Fruit fly (Drosophila melanogaster) whole organism, embryonic: ENCODE data around the gene Mfe2.

Experiments used
- ATbp ChIP-seq: fragments of 200-800 bp; sonication (Bioruptor generic); optimal IDR thresholded peaks from 2 replicates; lab custom pipeline; 2017; ENCODE audit warnings: missing biosample characterization, mild to moderate bottlenecking, missing genetic modification characterization, missing genetic modification reagents
- Abd-B ChIP-seq: fragments of 200-800 bp; sonication (Bioruptor generic); optimal IDR thresholded peaks from 2 replicates; lab custom pipeline; 2018; ENCODE audit warnings: missing biosample characterization, mild to moderate bottlenecking, missing genetic modification characterization, moderate library complexity
- Aef1 ChIP-seq: fragments of 200-800 bp; sonication (Bioruptor generic); IDR thresholded peaks from 3 replicates; pipeline ENCODE4 v1.3.6; 2022; ENCODE audit warnings: missing biosample characterization, missing genetic modification characterization
- BtbVII ChIP-seq: fragments of 200-800 bp; sonication (Bioruptor generic); optimal IDR thresholded peaks from 3 replicates; lab custom pipeline; 2017; ENCODE audit warnings: missing biosample characterization, mild to moderate bottlenecking, missing genetic modification characterization
- CG10321 ChIP-seq: fragments of 200-800 bp; sonication (Bioruptor generic); IDR thresholded peaks from 2 replicates; pipeline ENCODE4 v1.3.6; 2022; ENCODE audit warnings: missing biosample characterization, missing genetic modification characterization
- CG10462 ChIP-seq: fragments of 200-800 bp; sonication (Bioruptor generic); optimal IDR thresholded peaks from 2 replicates; lab custom pipeline; 2016; ENCODE audit warnings: missing biosample characterization, missing genetic modification characterization
- CG1647 ChIP-seq: fragments of 200-800 bp; sonication (Bioruptor generic); optimal IDR thresholded peaks from 3 replicates; lab custom pipeline; 2016; ENCODE audit warnings: missing biosample characterization, missing genetic modification characterization
- CG17802 ChIP-seq: fragments of 200-800 bp; sonication (Bioruptor generic); optimal IDR thresholded peaks from 2 replicates; lab custom pipeline; 2018; ENCODE audit warnings: missing biosample characterization, mild to moderate bottlenecking, missing genetic modification characterization, moderate library complexity
- CG18262 ChIP-seq: fragments of 200-800 bp; optimal IDR thresholded peaks from 3 replicates; lab custom pipeline; 2019; ENCODE audit warnings: missing biosample characterization, mild to moderate bottlenecking, missing genetic modification characterization, moderate library complexity
- CG2129 ChIP-seq: fragments of 200-800 bp; sonication (Bioruptor generic); IDR thresholded peaks from 2 replicates; pipeline ENCODE4 v1.3.6; 2022; ENCODE audit warnings: missing biosample characterization, missing genetic modification characterization; ENCODE audit not compliant: partially characterized antibody
- CG33557 ChIP-seq: fragments of 200-800 bp; sonication (Bioruptor generic); optimal IDR thresholded peaks from 2 replicates; lab custom pipeline; 2019; ENCODE audit warnings: missing biosample characterization, mild to moderate bottlenecking, missing genetic modification characterization, moderate library complexity
- CG8281 ChIP-seq: fragments of 200-800 bp; sonication (Bioruptor generic); optimal IDR thresholded peaks from 2 replicates; lab custom pipeline; 2018; ENCODE audit warnings: missing biosample characterization, mild to moderate bottlenecking, missing genetic modification characterization, moderate library complexity
- CG8765 ChIP-seq: fragments of 200-800 bp; sonication (Bioruptor generic); IDR thresholded peaks from 2 replicates; pipeline ENCODE4 v1.3.6; 2022; ENCODE audit warnings: missing biosample characterization, missing genetic modification characterization
- CG8924 ChIP-seq: fragments of 200-800 bp; optimal IDR thresholded peaks from 3 replicates; lab custom pipeline; 2019; ENCODE audit warnings: missing biosample characterization, mild to moderate bottlenecking, missing genetic modification characterization, moderate library complexity
- Dp ChIP-seq: fragments of 200-800 bp; sonication (Bioruptor generic); optimal IDR thresholded peaks from 2 replicates; lab custom pipeline; 2018; ENCODE audit warnings: missing biosample characterization, mild to moderate bottlenecking, missing genetic modification characterization, moderate library complexity
- Fer3 ChIP-seq: fragments of 200-800 bp; sonication (Bioruptor generic); optimal IDR thresholded peaks from 2 replicates; lab custom pipeline; 2018; ENCODE audit warnings: missing biosample characterization, mild to moderate bottlenecking, missing genetic modification characterization, moderate library complexity
- H15 ChIP-seq: fragments of 200-800 bp; sonication (Bioruptor generic); IDR thresholded peaks from 3 replicates; pipeline ENCODE4 v1.3.6; 2022; ENCODE audit warnings: missing biosample characterization, missing genetic modification characterization
- HmgZ ChIP-seq: fragments of 200-800 bp; sonication (Bioruptor generic); optimal IDR thresholded peaks from 2 replicates; lab custom pipeline; 2018; ENCODE audit warnings: missing biosample characterization, mild to moderate bottlenecking, missing genetic modification characterization
- MESR4 ChIP-seq: fragments of 200-800 bp; sonication (Bioruptor generic); optimal IDR thresholded peaks from 2 replicates; lab custom pipeline; 2018; ENCODE audit warnings: missing biosample characterization, mild to moderate bottlenecking, missing genetic modification characterization, moderate library complexity
- Mad ChIP-seq: fragments of 200-800 bp; sonication (Bioruptor generic); optimal IDR thresholded peaks from 2 replicates; lab custom pipeline; 2016; ENCODE audit warnings: missing biosample characterization, missing genetic modification characterization
- Med ChIP-seq: fragments of 200-800 bp; sonication (Bioruptor generic); peaks from one replicate; lab custom pipeline; 2016; ENCODE audit warnings: missing biosample characterization, missing genetic modification characterization, mild to moderate bottlenecking, inconsistent platforms, moderate library complexity
- Poxn ChIP-seq: fragments of 200-800 bp; sonication (Bioruptor generic); IDR thresholded peaks from 2 replicates; pipeline ENCODE4 v1.3.6; 2022; ENCODE audit warnings: missing biosample characterization, missing genetic modification characterization
- Rfx ChIP-seq: fragments of 200-800 bp; sonication (Bioruptor generic); IDR thresholded peaks from 2 replicates; pipeline ENCODE4 v1.3.6; 2022; ENCODE audit warnings: missing biosample characterization, missing genetic modification characterization
- Rx ChIP-seq: fragments of 200-800 bp; sonication (Bioruptor generic); IDR thresholded peaks from 2 replicates; pipeline ENCODE4 v1.3.6; 2022; ENCODE audit warnings: missing biosample characterization, missing genetic modification characterization
- Scr ChIP-seq: fragments of 200-800 bp; sonication (Bioruptor generic); IDR thresholded peaks from 2 replicates; pipeline ENCODE4 v1.3.6; 2022; ENCODE audit warnings: missing biosample characterization, missing genetic modification characterization; ENCODE audit not compliant: partially characterized antibody
- Side ChIP-seq: fragments of 200-800 bp; sonication (Bioruptor generic); optimal IDR thresholded peaks from 2 replicates; lab custom pipeline; 2016; ENCODE audit warnings: missing biosample characterization, missing genetic modification characterization
- Sry-δ ChIP-seq: fragments of 200-800 bp; sonication (Bioruptor generic); optimal IDR thresholded peaks from 2 replicates; lab custom pipeline; 2016; ENCODE audit warnings: missing biosample characterization, missing genetic modification characterization
- TFAM ChIP-seq: fragments of 200-800 bp; sonication (Bioruptor generic); optimal IDR thresholded peaks from 2 replicates; lab custom pipeline; 2017; ENCODE audit warnings: missing biosample characterization, missing genetic modification characterization, inconsistent platforms
- bbx ChIP-seq: fragments of 200-800 bp; sonication (Bioruptor generic); IDR thresholded peaks from 2 replicates; pipeline ENCODE4 v1.3.6; 2022; ENCODE audit warnings: missing biosample characterization, missing genetic modification characterization; ENCODE audit not compliant: partially characterized antibody
- btn ChIP-seq: fragments of 200-800 bp; sonication (Bioruptor generic); optimal IDR thresholded peaks from 2 replicates; lab custom pipeline; 2016; ENCODE audit warnings: missing biosample characterization, missing genetic modification characterization
- cad ChIP-seq: fragments of >200 bp; optimal IDR thresholded peaks from 2 replicates; lab custom pipeline; 2017; ENCODE audit warnings: missing biosample characterization, missing genetic modification characterization
- cas ChIP-seq: fragments of 200-800 bp; sonication (Bioruptor generic); IDR thresholded peaks from 2 replicates; pipeline ENCODE4 v1.3.6; 2022; ENCODE audit warnings: missing biosample characterization, missing genetic modification characterization
- cg ChIP-seq: fragments of 200-800 bp; sonication (Bioruptor generic); optimal IDR thresholded peaks from 3 replicates; lab custom pipeline; 2019; ENCODE audit warnings: missing biosample characterization, mild to moderate bottlenecking, missing genetic modification characterization, moderate library complexity
- en ChIP-seq: fragments of 200-800 bp; sonication (Bioruptor generic); optimal IDR thresholded peaks from 2 replicates; lab custom pipeline; 2016; ENCODE audit warnings: missing biosample characterization, missing genetic modification characterization
- fd102C ChIP-seq: fragments of 200-800 bp; sonication (Bioruptor generic); optimal IDR thresholded peaks from 2 replicates; lab custom pipeline; 2018; ENCODE audit warnings: missing biosample characterization, mild to moderate bottlenecking, missing genetic modification characterization, moderate library complexity
- gce ChIP-seq: fragments of 200-800 bp; sonication (Bioruptor generic); IDR thresholded peaks from 3 replicates; pipeline ENCODE4 v1.3.6; 2022; ENCODE audit warnings: missing biosample characterization, missing genetic modification characterization
- gsb ChIP-seq: fragments of 200-800 bp; sonication (Bioruptor generic); IDR thresholded peaks from 2 replicates; pipeline ENCODE4 v1.3.6; 2022; ENCODE audit warnings: missing biosample characterization, missing genetic modification characterization
- insv ChIP-seq, 2 experiments: fragments of 200-800 bp; sonication (Bioruptor generic); optimal IDR thresholded peaks; 3 replicates each; lab custom pipeline; 2016 to 2018; ENCODE audit warnings: missing biosample characterization in 2 of 2, missing genetic modification characterization in 2 of 2
- ken ChIP-seq: fragments of 200-800 bp; sonication (Bioruptor generic); IDR thresholded peaks from 3 replicates; pipeline ENCODE4 v1.3.6; 2022; ENCODE audit warnings: missing biosample characterization, missing genetic modification characterization
- lilli ChIP-seq: fragments of 200-800 bp; sonication (Bioruptor generic); optimal IDR thresholded peaks from 3 replicates; lab custom pipeline; 2016; ENCODE audit warnings: missing biosample characterization, missing genetic modification characterization
- lmd ChIP-seq: fragments of 200-800 bp; sonication (Bioruptor generic); IDR thresholded peaks from 2 replicates; pipeline ENCODE4 v1.3.6; 2022; ENCODE audit warnings: missing biosample characterization, missing genetic modification characterization
- nerfin-1 ChIP-seq: fragments of 200-800 bp; sonication (Bioruptor generic); optimal IDR thresholded peaks from 3 replicates; lab custom pipeline; 2019; ENCODE audit warnings: missing biosample characterization, mild to moderate bottlenecking, missing genetic modification characterization, moderate library complexity
- prd ChIP-seq, 3 experiments: fragments of >200 bp in 2 of 3; fragments of 200-800 bp in 1 of 3; sonication (Bioruptor generic) in 1 of 3; optimal IDR thresholded peaks in 2 of 3; IDR thresholded peaks in 1 of 3; 2 replicates in 2 of 3; 3 replicates in 1 of 3; pipeline versions ENCODE4 v1.3.6 to Lab custom; 2017 to 2022; ENCODE audit warnings: missing biosample characterization in 1 of 3, missing genetic modification characterization in 1 of 3
- row ChIP-seq: fragments of 200-800 bp; sonication (Bioruptor generic); IDR thresholded peaks from 3 replicates; pipeline ENCODE4 v1.3.6; 2022; ENCODE audit warnings: missing biosample characterization, missing genetic modification characterization
- sc ChIP-seq, 3 experiments: fragments of >200 bp in 2 of 3; fragments of 200-800 bp in 1 of 3; sonication (Bioruptor generic) in 1 of 3; optimal IDR thresholded peaks; 2 replicates in 2 of 3; 3 replicates in 1 of 3; lab custom pipeline; 2017; ENCODE audit warnings: mild to moderate bottlenecking in 1 of 3, missing biosample characterization in 1 of 3, missing genetic modification characterization in 1 of 3, missing genetic modification reagents in 1 of 3
- sima ChIP-seq: fragments of 200-800 bp; sonication (Bioruptor generic); optimal IDR thresholded peaks from 2 replicates; lab custom pipeline; 2016; ENCODE audit warnings: missing biosample characterization, missing genetic modification characterization
- sna ChIP-seq: fragments of 200-800 bp; sonication (Bioruptor generic); IDR thresholded peaks from 2 replicates; pipeline ENCODE4 v1.3.6; 2022; ENCODE audit warnings: missing biosample characterization, missing genetic modification characterization; ENCODE audit not compliant: partially characterized antibody
- tna ChIP-seq: fragments of 200-800 bp; sonication (Bioruptor generic); IDR thresholded peaks from 2 replicates; pipeline ENCODE4 v1.3.6; 2022; ENCODE audit warnings: missing biosample characterization, missing genetic modification characterization; ENCODE audit not compliant: partially characterized antibody
- ttk ChIP-seq: fragments of 200-800 bp; sonication (Bioruptor generic); IDR thresholded peaks from 2 replicates; pipeline ENCODE4 v2.1.2; 2022; ENCODE audit warnings: missing biosample characterization, missing genetic modification characterization

Gene Mfe2

dm6 chrX:16279340-16279941 is 8.7 kb downstream of the Mfe2 start (continued):
- TF ChIP-seq CG17802 (tag; lab: Kevin White, UChicago) (peak; percentile 53), CG33557 (no peak), TFAM (GFP tag; lab: Kevin White, UChicago) (no peak), HmgZ (tag; lab: Kevin White, UChicago) (peak; percentile 27), insv (GFP tag; optimal IDR thresholded peaks at IDR 0.05; lab: Kevin White, UChicago) (no peak), sc (optimal IDR thresholded peaks at IDR 0.05; lab: Kevin White, UChicago) (no peak), sc (GFP tag; optimal IDR thresholded peaks at IDR 0.05; lab: Kevin White, UChicago) (peak; percentile 26), ken (peak; percentile 87), btn (GFP tag; lab: Kevin White, UChicago) (peak; percentile 58), Poxn (GFP tag; lab: Robert Waterston, UW) (peak; percentile 74), fd102C (GFP tag; lab: Kevin White, UChicago) (no peak), CG10462 (peak; percentile 68), lilli (peak; percentile 90), gce (GFP tag; lab: Robert Waterston, UW) (peak; percentile 84), CG2129 (GFP tag; lab: Robert Waterston, UW) (no peak), gsb (GFP tag; lab: Robert Waterston, UW) (peak; percentile 63), H15 (GFP tag; lab: Robert Waterston, UW) (peak; percentile 91), Abd-B (GFP tag; lab: Kevin White, UChicago) (peak; percentile 81), lmd (GFP tag; lab: Robert Waterston, UW) (peak; percentile 94), Rx (peak; percentile 81), cas (GFP tag; lab: Robert Waterston, UW) (peak; percentile 42; the same call in 1 of the 2 replicates), sna (GFP tag; lab: Robert Waterston, UW) (no peak), CG8765 (GFP tag; lab: Robert Waterston, UW) (peak; percentile 70), cg (GFP tag; lab: Kevin White, UChicago) (no peak), CG1647 (peak; percentile 64), Aef1 (GFP tag; lab: Robert Waterston, UW) (peak; percentile 94), Side (GFP tag; lab: Kevin White, UChicago) (peak; percentile 81), prd (optimal IDR thresholded peaks at IDR 0.05; lab: Kevin White, UChicago) (no peak), prd (GFP tag; IDR thresholded peaks at IDR 0.05; lab: Robert Waterston, UW) (peak; percentile 95), row (GFP tag; lab: Robert Waterston, UW) (peak; percentile 92), CG8924 (tag; lab: Kevin White, UChicago) (peak; percentile 54), Med (peak; percentile 94), cad (no peak), CG18262 (tag; lab: Kevin White, UChicago) (peak; percentile 70), CG8281 (tag; lab: Kevin White, UChicago) (peak; percentile 26), MESR4 (no peak), sima (GFP tag; lab: Kevin White, UChicago) (no peak), CG10321 (GFP tag; lab: Robert Waterston, UW) (peak; percentile 60), Dp (GFP tag; lab: Kevin White, UChicago) (no peak), ATbp (peak; percentile 81), nerfin-1 (tag; lab: Kevin White, UChicago) (peak; percentile 58), Rfx (peak; percentile 94), en (GFP tag; lab: Kevin White, UChicago) (peak; percentile 67), bbx (peak; percentile 18; the same call in 1 of the 2 replicates), tna (GFP tag; lab: Robert Waterston, UW) (no peak), Fer3 (peak; percentile 75), Scr (GFP tag; lab: Robert Waterston, UW) (no peak), BtbVII (GFP tag; lab: Kevin White, UChicago) (peak; percentile 48), ttk (GFP tag; lab: Robert Waterston, UW) (peak; percentile 90), Sry-δ (GFP tag; lab: Kevin White, UChicago) (peak; percentile 35), Mad (GFP tag; lab: Kevin White, UChicago) (peak; percentile 45)
